Fruit fly (Drosophila melanogaster) whole organism, prepupa: ENCODE results near the gene brwl.

Source experiments
- Blimp-1 ChIP-seq: fragments of 200-800 bp; sonication (Bioruptor generic); optimal IDR thresholded peaks from 3 replicates; lab custom pipeline; 2017; ENCODE audit warnings: missing biosample characterization, missing genetic modification characterization, mild to moderate bottlenecking, moderate library complexity, missing genetic modification reagents
- CG10631 ChIP-seq: fragments of 200-800 bp; sonication (Bioruptor generic); optimal IDR thresholded peaks from 2 replicates; lab custom pipeline; 2016; ENCODE audit warnings: missing biosample characterization, missing genetic modification characterization
- CG11294 ChIP-seq: fragments of 200-800 bp; sonication (Bioruptor generic); IDR thresholded peaks from 2 replicates; pipeline ENCODE4 v1.3.6; 2022; ENCODE audit warnings: missing biosample characterization, missing genetic modification characterization
- CG11902 ChIP-seq: fragments of 200-800 bp; sonication (Bioruptor generic); optimal IDR thresholded peaks from 3 replicates; lab custom pipeline; 2016; ENCODE audit warnings: missing biosample characterization, missing genetic modification characterization
- CG1621 ChIP-seq: fragments of 200-800 bp; sonication (Bioruptor generic); optimal IDR thresholded peaks from 3 replicates; lab custom pipeline; 2018; ENCODE audit warnings: missing biosample characterization, mild to moderate bottlenecking, missing genetic modification characterization
- CG34406 ChIP-seq: fragments of 200-800 bp; sonication (Bioruptor generic); optimal IDR thresholded peaks from 3 replicates; lab custom pipeline; 2016; ENCODE audit warnings: missing biosample characterization, missing genetic modification characterization
- CG4318 ChIP-seq: fragments of 200-800 bp; sonication (Bioruptor generic); optimal IDR thresholded peaks from 3 replicates; lab custom pipeline; 2017; ENCODE audit warnings: missing biosample characterization, mild to moderate bottlenecking, missing genetic modification characterization
- CG6163 ChIP-seq: fragments of 200-800 bp; sonication (Bioruptor generic); IDR thresholded peaks from 3 replicates; pipeline ENCODE4 v1.3.6; 2022; ENCODE audit warnings: missing biosample characterization, missing genetic modification characterization
- CG6276 ChIP-seq: fragments of 200-800 bp; sonication (Bioruptor generic); optimal IDR thresholded peaks from 2 replicates; lab custom pipeline; 2017; ENCODE audit warnings: missing biosample characterization, mild to moderate bottlenecking, missing genetic modification characterization
- CG8319 ChIP-seq: fragments of 200-800 bp; sonication (Bioruptor generic); optimal IDR thresholded peaks from 3 replicates; lab custom pipeline; 2016; ENCODE audit warnings: missing biosample characterization, missing genetic modification characterization
- CG8632 ChIP-seq: fragments of 200-800 bp; sonication (Bioruptor generic); optimal IDR thresholded peaks from 3 replicates; lab custom pipeline; 2016; ENCODE audit warnings: missing biosample characterization, missing genetic modification characterization
- CG9139 ChIP-seq: fragments of 200-800 bp; sonication (Bioruptor generic); optimal IDR thresholded peaks from 3 replicates; lab custom pipeline; 2017; ENCODE audit warnings: missing biosample characterization, mild to moderate bottlenecking, missing genetic modification characterization
- Eip75B ChIP-seq: fragments of 200-800 bp; sonication (Bioruptor generic); optimal IDR thresholded peaks from 3 replicates; lab custom pipeline; 2016; ENCODE audit warnings: missing biosample characterization, missing genetic modification characterization
- Eip78C ChIP-seq: fragments of 200-800 bp; sonication (Bioruptor generic); peaks from one replicate; lab custom pipeline; 2016; ENCODE audit warnings: missing biosample characterization, missing genetic modification characterization
- Eip93F ChIP-seq: fragments of 200-800 bp; sonication (Bioruptor generic); optimal IDR thresholded peaks from 2 replicates; lab custom pipeline; 2016; ENCODE audit warnings: missing biosample characterization, mild to moderate bottlenecking, missing genetic modification characterization
- Hr38 ChIP-seq: sonication (Bioruptor generic); optimal IDR thresholded peaks from 2 replicates; lab custom pipeline; 2016; ENCODE audit warnings: missing biosample characterization, missing genetic modification characterization
- Lpt ChIP-seq: fragments of 200-800 bp; sonication (Bioruptor generic); optimal IDR thresholded peaks from 3 replicates; lab custom pipeline; 2016; ENCODE audit warnings: missing biosample characterization, missing genetic modification characterization
- Met ChIP-seq: fragments of 200-800 bp; sonication (Bioruptor generic); optimal IDR thresholded peaks from 3 replicates; lab custom pipeline; 2016; ENCODE audit warnings: missing biosample characterization, missing genetic modification characterization
- OdsH ChIP-seq: fragments of 200-800 bp; sonication (Bioruptor generic); optimal IDR thresholded peaks from 3 replicates; lab custom pipeline; 2016; ENCODE audit warnings: missing biosample characterization, missing genetic modification characterization
- Smox ChIP-seq: fragments of 200-800 bp; sonication (Bioruptor generic); optimal IDR thresholded peaks from 3 replicates; lab custom pipeline; 2016; ENCODE audit warnings: missing biosample characterization, missing genetic modification characterization
- Sox102F ChIP-seq: fragments of 200-800 bp; sonication (Bioruptor generic); optimal IDR thresholded peaks from 2 replicates; lab custom pipeline; 2016; ENCODE audit warnings: missing biosample characterization, mild to moderate bottlenecking, missing genetic modification characterization
- Sox14 ChIP-seq: fragments of 200-800 bp; sonication (Bioruptor generic); optimal IDR thresholded peaks from 3 replicates; lab custom pipeline; 2016; ENCODE audit warnings: missing biosample characterization, missing genetic modification characterization
- Sox15 ChIP-seq: fragments of 200-800 bp; sonication (Bioruptor generic); optimal IDR thresholded peaks from 3 replicates; lab custom pipeline; 2016; ENCODE audit warnings: missing biosample characterization, missing genetic modification characterization
- cyc ChIP-seq: fragments of 200-800 bp; sonication (Bioruptor generic); optimal IDR thresholded peaks from 3 replicates; lab custom pipeline; 2016; ENCODE audit warnings: missing biosample characterization, missing genetic modification characterization
- dac ChIP-seq: fragments of 200-800 bp; sonication (Bioruptor generic); optimal IDR thresholded peaks from 2 replicates; lab custom pipeline; 2017; ENCODE audit warnings: missing biosample characterization, mild to moderate bottlenecking, missing genetic modification characterization
- dsx ChIP-seq: fragments of 200-800 bp; optimal IDR thresholded peaks from 3 replicates; lab custom pipeline; 2019; ENCODE audit warnings: missing biosample characterization, mild to moderate bottlenecking, missing genetic modification characterization, moderate library complexity; ENCODE audit not compliant: poor library complexity, severe bottlenecking
- esn ChIP-seq: fragments of 200-800 bp; sonication (Bioruptor generic); optimal IDR thresholded peaks from 2 replicates; lab custom pipeline; 2016; ENCODE audit warnings: missing biosample characterization, mild to moderate bottlenecking, missing genetic modification characterization, moderate library complexity
- fd59A ChIP-seq: fragments of 200-800 bp; sonication (Bioruptor generic); optimal IDR thresholded peaks from 2 replicates; lab custom pipeline; 2017; ENCODE audit warnings: missing biosample characterization, mild to moderate bottlenecking, missing genetic modification characterization, missing genetic modification reagents
- fd85E ChIP-seq: fragments of 200-800 bp; sonication (Bioruptor generic); optimal IDR thresholded peaks from 3 replicates; lab custom pipeline; 2016; ENCODE audit warnings: missing biosample characterization, missing genetic modification characterization
- lz ChIP-seq: fragments of 200-800 bp; sonication (Bioruptor generic); optimal IDR thresholded peaks from 3 replicates; lab custom pipeline; 2016; ENCODE audit warnings: missing biosample characterization, missing genetic modification characterization
- net ChIP-seq: fragments of 200-800 bp; sonication (Bioruptor generic); optimal IDR thresholded peaks from 3 replicates; lab custom pipeline; 2016; ENCODE audit warnings: missing biosample characterization, missing genetic modification characterization
- spab ChIP-seq: fragments of 200-800 bp; sonication (Bioruptor generic); optimal IDR thresholded peaks from 2 replicates; lab custom pipeline; 2017; ENCODE audit warnings: missing biosample characterization, mild to moderate bottlenecking, missing genetic modification characterization, missing genetic modification reagents
- topi ChIP-seq: fragments of 200-800 bp; sonication (Bioruptor generic); optimal IDR thresholded peaks from 3 replicates; lab custom pipeline; 2016; ENCODE audit warnings: missing biosample characterization, missing genetic modification characterization
- vri ChIP-seq: fragments of 200-800 bp; sonication (Bioruptor generic); optimal IDR thresholded peaks from 3 replicates; lab custom pipeline; 2016; ENCODE audit warnings: missing biosample characterization, mild to moderate bottlenecking, missing genetic modification characterization

The brwl gene

DNA sequence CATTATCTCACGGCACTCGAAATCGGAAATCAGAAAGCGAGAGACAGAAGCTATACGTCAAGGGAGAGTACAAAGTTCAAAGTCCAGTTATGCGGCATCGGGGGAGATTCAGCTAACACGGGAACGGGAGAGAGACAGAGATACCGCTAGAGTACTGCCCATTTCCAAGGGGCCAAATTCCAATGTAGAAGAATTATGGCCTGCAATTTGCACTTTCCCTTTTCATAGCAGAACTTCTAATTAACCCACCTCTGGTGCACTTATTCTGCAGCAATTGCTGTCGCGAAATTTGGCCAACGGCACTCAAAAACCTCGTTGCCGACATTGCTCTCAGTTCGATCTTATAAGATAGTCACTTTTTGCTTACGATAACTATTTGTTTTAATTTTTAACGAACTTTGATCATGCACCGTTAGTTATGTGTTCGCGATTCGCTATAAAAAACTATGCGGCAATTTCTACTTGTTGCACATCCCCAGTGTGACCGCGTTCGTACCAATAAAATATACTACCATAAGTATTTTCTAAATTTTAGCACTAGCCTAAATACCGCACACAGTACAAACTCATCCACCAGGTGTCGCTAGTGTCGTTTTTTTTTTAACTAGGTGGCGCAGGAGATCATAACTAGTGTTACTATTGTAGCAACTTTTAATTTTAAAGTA lies 7.7 kb downstream of the brwl start, which contains the start of gene Mtpalpha (continued):
- TF ChIP-seq CG1621 (tag; lab: Kevin White, UChicago): peak; percentile 93
- TF ChIP-seq CG10631 (GFP tag; lab: Kevin White, UChicago): no peak
- TF ChIP-seq Eip75B (GFP tag; lab: Kevin White, UChicago): peak; percentile 57
- peak; percentile 97 for TF ChIP-seq net (GFP tag; lab: Kevin White, UChicago)
- TF ChIP-seq CG6163 (GFP tag; lab: Robert Waterston, UW): peak; percentile 84
- TF ChIP-seq CG11902: no peak
- peak; percentile 48 for TF ChIP-seq cyc (GFP tag; lab: Kevin White, UChicago)
- TF ChIP-seq fd85E: peak; percentile 75
- peak; percentile 22 for TF ChIP-seq Hr38 (GFP tag; lab: Kevin White, UChicago)

DNA sequence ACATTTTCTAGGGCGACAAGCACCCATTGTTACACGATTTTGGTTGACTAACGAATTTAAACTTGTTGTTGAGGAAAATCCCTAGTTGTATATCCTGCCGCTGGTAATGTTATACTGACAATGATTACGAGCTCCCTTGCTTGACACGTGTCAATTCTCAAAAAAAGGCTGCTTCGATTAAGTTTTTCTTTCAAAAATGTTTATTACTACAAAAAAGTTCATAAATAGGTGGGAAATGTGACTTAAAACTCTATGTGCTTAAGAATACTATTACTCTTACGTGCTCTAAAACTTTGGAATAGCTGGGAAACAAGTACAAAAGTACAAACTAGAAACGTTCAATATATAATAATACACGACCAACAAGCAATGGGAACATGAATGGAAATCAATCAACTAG lies 10.8 kb downstream of the brwl start, which contains the start of gene CG31709:
CG31709 (minus strand) TSS at position 101 of the 400 bp plus-strand sequence.
- TF ChIP-seq CG8632 (GFP tag; lab: Kevin White, UChicago): no peak
- no peak for TF ChIP-seq Sox15

DNA sequence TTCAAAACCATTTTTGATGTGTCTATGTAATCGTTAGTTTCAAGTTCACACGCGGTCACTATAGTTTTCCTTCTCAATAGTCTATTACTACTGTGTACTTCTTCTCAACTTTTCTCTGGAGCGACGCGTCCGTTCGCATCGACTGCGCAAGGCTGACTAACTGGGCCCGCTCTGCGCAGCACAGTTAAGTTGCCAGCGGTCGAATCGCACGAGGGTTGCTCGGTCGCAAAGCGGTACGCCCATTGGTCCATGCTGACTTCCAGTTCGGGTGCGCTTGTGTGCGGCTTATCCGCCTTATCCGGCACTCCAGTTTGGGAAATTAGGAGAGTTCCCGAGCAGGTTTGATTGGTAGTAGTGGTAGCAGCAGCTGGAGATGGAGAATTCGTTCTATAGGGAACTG lies 12.9 kb downstream of the brwl start, which contains the start of gene gcm:
gcm (minus strand) TSS at position 164 of the 400 bp plus-strand sequence.
- no peak for TF ChIP-seq CG11902
- TF ChIP-seq CG9139 (GFP tag; lab: Kevin White, UChicago): no peak
- TF ChIP-seq fd59A: no peak
- no peak for TF ChIP-seq CG10631 (GFP tag; lab: Kevin White, UChicago)
- no peak for TF ChIP-seq Eip78C
- no peak for TF ChIP-seq fd85E
- no peak for TF ChIP-seq vri (GFP tag; lab: Kevin White, UChicago)

DNA sequence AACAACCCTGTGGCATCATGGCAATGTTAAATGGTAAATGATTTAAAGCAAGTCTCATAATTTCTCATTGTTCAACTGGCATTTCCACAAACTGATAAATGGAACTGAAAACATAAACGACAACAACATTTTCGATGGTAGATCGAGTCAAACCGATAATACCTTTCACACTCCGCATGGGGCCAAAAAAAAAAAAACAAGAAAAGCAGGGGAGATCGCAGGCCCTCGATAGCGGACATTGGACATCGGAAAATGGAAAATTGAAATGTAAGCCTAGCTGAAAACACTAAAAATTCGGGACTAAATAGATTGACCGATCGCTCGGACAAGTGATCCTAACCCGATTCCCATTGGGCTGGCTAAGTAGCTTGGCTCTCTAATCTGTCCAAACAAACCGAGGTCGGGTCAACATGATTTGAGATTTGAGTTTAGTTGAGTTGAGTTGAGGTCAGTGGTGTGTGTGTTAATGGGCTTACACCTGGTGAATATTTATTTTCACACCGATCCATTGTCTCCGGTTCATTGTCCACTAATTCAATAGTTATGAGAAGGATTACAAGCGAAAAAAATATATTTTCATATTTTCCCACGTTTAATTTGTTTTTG lies 15.5 kb downstream of the brwl start:
- TF ChIP-seq CG1621 (tag; lab: Kevin White, UChicago): no peak
- no peak for TF ChIP-seq Eip75B (GFP tag; lab: Kevin White, UChicago)
- TF ChIP-seq Smox (GFP tag; lab: Kevin White, UChicago): no peak
- TF ChIP-seq OdsH (GFP tag; lab: Kevin White, UChicago): no peak
- no peak for TF ChIP-seq dsx
- TF ChIP-seq Eip78C: no peak
- TF ChIP-seq Eip93F: no peak
- TF ChIP-seq CG9139 (GFP tag; lab: Kevin White, UChicago): no peak
- TF ChIP-seq dac (GFP tag; lab: Kevin White, UChicago): no peak
- TF ChIP-seq fd85E: no peak
- TF ChIP-seq Hr38 (GFP tag; lab: Kevin White, UChicago): no peak
- TF ChIP-seq Sox15: no peak
- TF ChIP-seq Blimp-1 (GFP tag; lab: Kevin White, UChicago): no peak
- no peak for TF ChIP-seq esn
- TF ChIP-seq fd59A: no peak

DNA sequence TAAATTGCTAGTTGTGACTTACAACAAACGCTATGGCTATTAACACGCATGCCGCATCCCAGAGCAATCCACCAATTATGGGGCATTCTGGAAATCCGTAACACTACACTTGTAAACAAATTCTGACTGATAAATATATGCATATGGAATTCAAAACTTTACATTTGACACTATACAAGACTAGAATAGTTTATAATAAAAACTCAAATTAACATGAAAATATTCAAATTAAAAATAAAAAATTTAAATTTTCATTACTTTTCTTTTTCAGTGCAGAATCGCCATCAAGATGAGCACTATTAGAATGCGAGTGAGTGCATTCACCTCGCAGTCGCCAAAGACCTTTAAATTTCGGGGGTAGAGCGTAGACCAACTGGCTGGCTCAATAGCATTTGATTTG lies 17.3 kb downstream of the brwl start:
- no peak for TF ChIP-seq CG34406 (GFP tag; lab: Kevin White, UChicago)
- no peak for TF ChIP-seq spab (GFP tag; lab: Kevin White, UChicago)
- TF ChIP-seq CG4318 (GFP tag; lab: Kevin White, UChicago): no peak
- no peak for TF ChIP-seq Lpt (GFP tag; lab: Kevin White, UChicago)
- TF ChIP-seq CG8319: no peak
- TF ChIP-seq Eip75B (GFP tag; lab: Kevin White, UChicago): no peak
- TF ChIP-seq topi (GFP tag; lab: Kevin White, UChicago): no peak
- TF ChIP-seq lz (GFP tag; lab: Kevin White, UChicago): no peak
- no peak for TF ChIP-seq Sox15
- TF ChIP-seq esn: no peak

DNA sequence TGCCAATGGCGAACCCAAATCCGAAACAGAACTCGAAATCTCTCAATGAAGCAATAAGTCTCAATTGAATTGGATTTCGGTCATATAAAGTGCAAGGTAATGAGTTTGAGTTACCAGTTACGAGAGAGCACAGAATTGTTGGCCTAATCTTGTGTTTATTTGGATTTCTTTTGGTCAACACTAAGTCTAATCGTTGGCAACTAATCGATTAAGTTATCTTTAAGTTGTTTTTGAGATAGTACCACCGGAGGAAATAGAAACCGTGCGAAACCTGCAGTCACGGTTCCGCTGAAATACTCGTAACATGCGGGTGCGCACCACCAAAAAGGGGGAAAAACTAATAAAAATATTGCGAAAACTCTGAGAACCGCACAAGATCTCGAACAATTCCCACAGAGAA lies 20.5 kb downstream of the brwl start, which contains the start of gene CG3841:
CG3841 (plus strand) TSS at position 301 of the 400 bp plus-strand sequence.
- TF ChIP-seq Smox (GFP tag; lab: Kevin White, UChicago) (no peak), spab (GFP tag; lab: Kevin White, UChicago) (no peak), CG6276 (GFP tag; lab: Kevin White, UChicago) (no peak), CG6163 (GFP tag; lab: Robert Waterston, UW) (no peak), Lpt (GFP tag; lab: Kevin White, UChicago) (no peak), CG11294 (no peak), Sox102F (GFP tag; lab: Kevin White, UChicago) (no peak), Met (GFP tag; lab: Kevin White, UChicago) (no peak), cyc (GFP tag; lab: Kevin White, UChicago) (no peak), Sox14 (no peak)
